Fruit fly (Drosophila melanogaster): ENCODE results near the gene CG12155.

Gene CG12155

dm6 chrX:7734131-7734930 lies 5.8 kb downstream of the CG12155 start, which contains the start of the genes Pdp and Rab39 (continued):
- TF ChIP-seq Fer2 (tag; optimal IDR thresholded peaks at IDR 0.05) (peak; percentile 74), Optix (GFP tag; IDR thresholded peaks at IDR 0.05) (peak; percentile 35; the same call in 1 of the 3 replicates), CG12769 (tag; optimal IDR thresholded peaks at IDR 0.05) (no peak), Med (GFP tag) (peak; percentile 94), CG13894 (tag; optimal IDR thresholded peaks at IDR 0.05) (peak; percentile 67), crp (GFP tag; optimal IDR thresholded peaks at IDR 0.05) (peak in 1 of 2 experiments; percentile 37), Atf3 (GFP tag; optimal IDR thresholded peaks at IDR 0.05) (peak; percentile 51), Rx (GFP tag; IDR thresholded peaks at IDR 0.05) (0 out of 2 replicates have a peak, but pooled peaks have one; percentile 20), CG10321 (GFP tag; IDR thresholded peaks at IDR 0.05) (no peak), odd (GFP tag; optimal IDR thresholded peaks at IDR 0.05) (no peak), Dad (GFP tag; optimal IDR thresholded peaks at IDR 0.05) (peak; percentile 31), Sry-δ (GFP tag; optimal IDR thresholded peaks at IDR 0.05) (peak; percentile 86), fd64A (GFP tag; optimal IDR thresholded peaks at IDR 0.05) (no peak), CG32532 (GFP tag; IDR thresholded peaks at IDR 0.05) (peak; percentile 84), CG32772 (GFP tag; IDR thresholded peaks at IDR 0.05) (peak; percentile 77), Aef1 (GFP tag; IDR thresholded peaks at IDR 0.05) (peak; percentile 81), CG3726 (GFP tag; IDR thresholded peaks at IDR 0.05) (peak; percentile 68; the same call in 1 of the 3 replicates), vnd (GFP tag; IDR thresholded peaks at IDR 0.05; ENCODE audit: partially characterized antibody) (peak; percentile 94), stwl (tag; optimal IDR thresholded peaks at IDR 0.05) (peak; percentile 49), Hr3 (GFP tag; optimal IDR thresholded peaks at IDR 0.05) (peak; percentile 80), pita (GFP tag; optimal IDR thresholded peaks at IDR 0.05) (no peak), CG10274 (GFP tag; optimal IDR thresholded peaks at IDR 0.05) (peak; percentile 20), Poxn (GFP tag; IDR thresholded peaks at IDR 0.05) (peak; percentile 19; the same call in 1 of the 2 replicates), ase (GFP tag; IDR thresholded peaks at IDR 0.05) (peak; percentile 61), dysf (GFP tag; IDR thresholded peaks at IDR 0.05) (peak; percentile 83), Nf-YA (GFP tag; IDR thresholded peaks at IDR 0.05) (0 out of 2 replicates have a peak, but pooled peaks have one; percentile 41), CG12219 (GFP tag; optimal IDR thresholded peaks at IDR 0.05) (peak; percentile 52), mirr (GFP tag; optimal IDR thresholded peaks at IDR 0.05) (peak; percentile 51), Sin3A (optimal IDR thresholded peaks at IDR 0.05) (peak; percentile 82), CG17186 (GFP tag; optimal IDR thresholded peaks at IDR 0.05) (peak; percentile 42), trh (GFP tag; optimal IDR thresholded peaks at IDR 0.05) (peak; percentile 61), klu (GFP tag; IDR thresholded peaks at IDR 0.05) (peak; percentile 84), sob (GFP tag; IDR thresholded peaks at IDR 0.05) (peak; percentile 85), CG1024 (GFP tag; IDR thresholded peaks at IDR 0.05) (peak; percentile 21; the same call in 1 of the 2 replicates), CkIIα-i1 (GFP tag; IDR thresholded peaks at IDR 0.05) (peak; percentile 30; the same call in 1 of the 2 replicates), CG8478 (optimal IDR thresholded peaks at IDR 0.05) (no peak), CG4617 (GFP tag; optimal IDR thresholded peaks at IDR 0.05; ENCODE audit: borderline replicate concordance) (peak; percentile 77), kay (GFP tag; optimal IDR thresholded peaks at IDR 0.05) (peak; percentile 47), CG2116 (GFP tag; optimal IDR thresholded peaks at IDR 0.05) (peak; percentile 78), dpn (GFP tag; optimal IDR thresholded peaks at IDR 0.05) (peak; percentile 30 to 79), CG11723 (GFP tag; optimal IDR thresholded peaks at IDR 0.05) (peak; percentile 62), Max (GFP tag; optimal IDR thresholded peaks at IDR 0.05) (peak; percentile 80), Bgb (GFP tag; IDR thresholded peaks at IDR 0.05; ENCODE audit: partially characterized antibody) (peak; percentile 89), YL-1 (GFP tag; optimal IDR thresholded peaks at IDR 0.05) (peak; percentile 51), B-H1 (GFP tag; IDR thresholded peaks at IDR 0.05) (peak; percentile 60; the same call in 2 of the 3 replicates), E2f1 (GFP tag; IDR thresholded peaks at IDR 0.05) (peak; percentile 74), zen (tag; optimal IDR thresholded peaks at IDR 0.05) (peak; percentile 15), CG12236 (GFP tag; optimal IDR thresholded peaks at IDR 0.05) (no peak), CG10654 (GFP tag; optimal IDR thresholded peaks at IDR 0.05) (peak; percentile 70), gcm (GFP tag; optimal IDR thresholded peaks at IDR 0.05) (peak; percentile 60)

Data from whole organism, embryonic.